Worm (Caenorhabditis elegans) whole organism, early embryonic: ENCODE results near the gene Y39A1A.18.

Source experiments
- B0310.2 ChIP-seq: sonication (generic microtip); optimal IDR thresholded peaks from 2 replicates; lab custom pipeline; 2016; ENCODE audit warnings: mild to moderate bottlenecking, missing genetic modification characterization, missing compliant biosample characterization
- F13C5.2 ChIP-seq: sonication (generic microtip); optimal IDR thresholded peaks from 2 replicates; lab custom pipeline; 2017; ENCODE audit warnings: mild to moderate bottlenecking, missing genetic modification characterization, inconsistent platforms, missing compliant biosample characterization
- aly-1 ChIP-seq: sonication (generic microtip); optimal IDR thresholded peaks from 2 replicates; lab custom pipeline; 2016; ENCODE audit warnings: missing genetic modification characterization, missing compliant biosample characterization
- ama-1 ChIP-seq: fragments of 150-350 bp; optimal IDR thresholded peaks from 2 replicates; lab custom pipeline; 2014
- ceh-13 ChIP-seq: fragments of 200-800 bp; sonication (Bioruptor generic); optimal IDR thresholded peaks from 2 replicates; lab custom pipeline; 2018; ENCODE audit warnings: mild to moderate bottlenecking, missing genetic modification characterization, missing compliant biosample characterization
- ceh-36 ChIP-seq: sonication (generic microtip); optimal IDR thresholded peaks from 2 replicates; lab custom pipeline; 2016; ENCODE audit warnings: missing genetic modification characterization, inconsistent platforms, missing compliant biosample characterization
- ets-7 ChIP-seq: sonication (generic microtip); optimal IDR thresholded peaks from 2 replicates; lab custom pipeline; 2016; ENCODE audit warnings: missing genotype, missing genetic modification characterization, missing compliant biosample characterization
- flt-1 ChIP-seq: fragments of 200-800 bp; sonication (Bioruptor generic); IDR thresholded peaks from 2 replicates; pipeline ENCODE4 v1.3.6; 2022; ENCODE audit warnings: missing genetic modification characterization, missing compliant biosample characterization
- hmbx-1 ChIP-seq: sonication (generic microtip); optimal IDR thresholded peaks from 2 replicates; lab custom pipeline; 2016; ENCODE audit warnings: mild to moderate bottlenecking, missing genetic modification characterization, missing compliant biosample characterization
- hmg-4 ChIP-seq: fragments of 200-800 bp; sonication (Bioruptor generic); optimal IDR thresholded peaks from 2 replicates; lab custom pipeline; 2018; ENCODE audit warnings: mild to moderate bottlenecking, missing genetic modification characterization, missing compliant biosample characterization
- hnd-1 ChIP-seq: sonication (generic microtip); optimal IDR thresholded peaks from 2 replicates; lab custom pipeline; 2016; ENCODE audit warnings: missing genetic modification characterization, missing compliant biosample characterization
- pes-1 ChIP-seq: fragments of 200-800 bp; sonication (Bioruptor generic); IDR thresholded peaks from 2 replicates; pipeline ENCODE4 v1.3.6; 2022; ENCODE audit warnings: missing genetic modification reagents, missing genetic modification characterization, missing compliant biosample characterization
- scrt-1 ChIP-seq: fragments of 200-800 bp; sonication (Bioruptor generic); IDR thresholded peaks from 2 replicates; pipeline ENCODE4 v1.3.6; 2022; ENCODE audit warnings: missing genetic modification characterization, missing compliant biosample characterization
- sea-1 ChIP-seq: fragments of 200-800 bp; sonication (Bioruptor generic); conservative IDR thresholded peaks from 2 replicates; pipeline ENCODE4 v1.3.6; 2022; ENCODE audit warnings: missing genetic modification characterization, missing compliant biosample characterization
- tbx-11 ChIP-seq: fragments of 200-800 bp; sonication (Bioruptor generic); IDR thresholded peaks from 2 replicates; pipeline ENCODE4 v1.3.6; 2022; ENCODE audit warnings: missing genetic modification characterization, missing compliant biosample characterization
- tbx-37 ChIP-seq: fragments of 200-800 bp; sonication (Bioruptor generic); conservative IDR thresholded peaks from 2 replicates; pipeline ENCODE4 v1.3.6; 2022; ENCODE audit warnings: missing genetic modification reagents, missing genetic modification characterization, missing compliant biosample characterization
- tra-4 ChIP-seq: sonication (generic microtip); optimal IDR thresholded peaks from 2 replicates; lab custom pipeline; 2017; ENCODE audit warnings: missing genetic modification characterization, missing compliant biosample characterization

The Y39A1A.18 gene

DNA sequence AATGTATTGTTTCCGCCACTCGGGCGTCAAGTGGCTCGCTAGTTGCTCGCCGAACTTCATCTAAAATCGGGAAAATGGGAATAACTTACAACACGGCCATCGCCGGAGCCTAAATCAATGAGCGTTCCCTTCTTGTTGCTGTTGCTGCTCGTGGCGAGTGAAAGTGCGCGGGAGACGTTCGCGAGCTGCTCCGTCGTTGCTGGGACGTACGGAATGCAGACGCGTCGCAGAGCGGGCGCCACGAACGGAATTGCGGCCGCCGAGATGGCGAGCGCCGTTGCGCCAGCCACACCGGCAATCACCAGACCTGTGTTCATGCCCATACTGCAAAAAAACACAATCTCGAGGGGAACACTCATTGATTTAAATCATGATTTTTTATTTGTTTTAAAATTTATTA is 12.2 kb upstream of the Y39A1A.18 start:
- no peak for TF ChIP-seq scrt-1
- no peak for TF ChIP-seq tbx-11 (GFP tag; lab: Robert Waterston, UW)
- TF ChIP-seq tra-4 (tag; lab: Kevin White, UChicago) = no peak
- TF ChIP-seq flt-1 (GFP tag; lab: Robert Waterston, UW) = no peak
- TF ChIP-seq ceh-36 = no peak
- no peak for TF ChIP-seq ceh-13 (GFP tag; lab: Kevin White, UChicago)
- TF ChIP-seq hmg-4 (GFP tag; lab: Kevin White, UChicago) = no peak
- no peak for TF ChIP-seq tbx-37 (GFP tag; lab: Robert Waterston, UW)
- no peak for TF ChIP-seq hmbx-1 (tag; lab: Kevin White, UChicago)
- no peak for TF ChIP-seq B0310.2 (tag; lab: Kevin White, UChicago)

DNA sequence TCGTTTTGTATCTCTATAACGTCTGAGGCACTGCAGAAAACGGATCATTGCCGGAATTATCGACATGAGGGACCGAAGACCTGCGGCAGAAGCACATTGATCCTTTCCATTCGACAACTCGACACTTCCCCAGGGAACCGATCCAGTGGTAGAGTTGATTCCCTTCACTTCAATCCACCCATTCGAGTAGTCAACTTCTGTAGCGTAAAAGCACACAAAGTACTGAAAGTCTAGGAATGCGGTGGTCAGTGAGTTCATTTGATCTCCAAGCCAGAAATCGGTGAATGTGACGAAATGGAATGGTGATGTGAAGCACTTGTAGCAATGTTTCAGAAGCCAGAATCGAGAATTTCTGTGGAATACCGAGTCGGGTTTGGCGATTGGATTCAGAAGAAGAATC is 10.2 kb upstream of the Y39A1A.18 start:
- no peak for TF ChIP-seq tbx-11 (GFP tag; lab: Robert Waterston, UW)
- no peak for TF ChIP-seq hmbx-1 (tag; lab: Kevin White, UChicago)
- no peak for TF ChIP-seq tbx-37 (GFP tag; lab: Robert Waterston, UW)
- no peak for TF ChIP-seq flt-1 (GFP tag; lab: Robert Waterston, UW)
- TF ChIP-seq ceh-36 = no peak
- no peak for TF ChIP-seq tra-4 (tag; lab: Kevin White, UChicago)
- no peak for TF ChIP-seq scrt-1

DNA sequence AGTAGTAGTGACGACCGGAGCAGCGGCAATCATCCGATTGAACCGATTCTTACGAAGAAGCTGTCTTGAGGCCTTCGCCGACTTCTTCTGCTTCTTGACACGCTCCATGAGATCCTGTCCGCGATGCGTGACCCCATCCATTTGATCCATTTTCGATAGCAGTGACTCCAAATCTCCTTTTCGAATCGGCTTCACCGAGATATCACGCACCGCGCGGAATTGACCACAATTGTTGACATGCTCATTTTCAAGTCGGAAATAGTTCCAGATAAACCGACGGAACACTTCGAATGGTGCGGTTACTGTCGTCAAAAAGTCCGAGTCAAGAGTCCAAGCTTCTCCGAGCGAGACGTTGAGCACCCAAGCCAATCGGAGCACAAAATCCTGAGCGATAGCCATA is 9.5 kb upstream of the Y39A1A.18 start:
- TF ChIP-seq ets-7 (no peak), ceh-36 (no peak), hmbx-1 (tag; lab: Kevin White, UChicago) (no peak), pes-1 (no peak), ama-1 (no peak), tra-4 (tag; lab: Kevin White, UChicago) (no peak), flt-1 (GFP tag; lab: Robert Waterston, UW) (no peak), tbx-37 (GFP tag; lab: Robert Waterston, UW) (no peak), tbx-11 (GFP tag; lab: Robert Waterston, UW) (no peak)

DNA sequence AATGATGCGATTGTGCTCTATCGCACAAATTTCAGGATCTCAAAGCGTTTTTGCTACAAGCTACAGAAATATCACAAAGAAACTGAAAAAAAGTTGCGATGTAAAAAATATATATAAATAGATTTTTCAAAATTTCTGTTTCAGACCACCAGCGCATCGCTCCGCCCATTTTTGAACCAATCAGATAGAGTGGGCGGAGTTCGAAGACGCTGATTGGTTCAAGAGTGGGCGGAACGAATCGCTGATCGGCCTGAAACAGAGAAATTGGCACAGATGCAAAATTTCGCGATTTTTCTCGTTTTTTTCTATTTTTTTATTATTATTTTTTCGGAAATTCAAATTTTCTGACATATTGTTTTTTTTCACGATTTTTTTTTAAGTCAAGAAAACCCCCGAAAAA is 8.5 kb upstream of the Y39A1A.18 start:
- TF ChIP-seq ets-7 (no peak), ceh-13 (GFP tag; lab: Kevin White, UChicago) (no peak), hmg-4 (GFP tag; lab: Kevin White, UChicago) (no peak), tbx-37 (GFP tag; lab: Robert Waterston, UW) (no peak), B0310.2 (tag; lab: Kevin White, UChicago) (no peak), ama-1 (no peak), F13C5.2 (tag; lab: Kevin White, UChicago) (no peak), hmbx-1 (tag; lab: Kevin White, UChicago) (no peak), flt-1 (GFP tag; lab: Robert Waterston, UW) (no peak), ceh-36 (no peak), sea-1 (GFP tag; lab: Robert Waterston, UW) (no peak)

DNA sequence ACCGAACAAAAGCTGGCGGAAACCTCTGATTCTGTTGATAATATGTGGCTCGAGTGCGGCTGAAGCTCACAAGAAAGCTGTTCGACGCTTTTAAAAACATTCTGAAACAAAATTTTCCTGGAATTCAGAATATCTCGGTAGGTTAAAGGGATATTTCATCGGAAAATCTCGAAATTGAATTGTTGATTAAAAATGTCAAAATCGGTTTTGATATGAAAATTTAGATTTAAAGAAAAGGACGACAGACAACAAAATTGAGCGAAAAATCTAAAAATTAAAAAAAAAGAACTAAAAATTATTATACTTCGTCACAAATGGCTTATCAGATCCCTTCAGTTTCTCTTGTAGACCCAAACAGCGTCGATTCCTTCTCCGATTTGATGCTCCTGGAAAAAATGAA is 6.2 kb upstream of the Y39A1A.18 start, which contains the start of gene Y39A1A.20:
TSS of gene Y39A1A.20 (minus strand) at position 101 of the 400 bp plus-strand sequence.
- TF ChIP-seq hnd-1 (tag; lab: Kevin White, UChicago) (no peak), B0310.2 (tag; lab: Kevin White, UChicago) (no peak), hmbx-1 (tag; lab: Kevin White, UChicago) (no peak), sea-1 (GFP tag; lab: Robert Waterston, UW) (no peak), flt-1 (GFP tag; lab: Robert Waterston, UW) (no peak), ama-1 (no peak), F13C5.2 (tag; lab: Kevin White, UChicago) (no peak), tbx-37 (GFP tag; lab: Robert Waterston, UW) (no peak), scrt-1 (no peak), ceh-13 (GFP tag; lab: Kevin White, UChicago) (no peak), tbx-11 (GFP tag; lab: Robert Waterston, UW) (no peak), hmg-4 (GFP tag; lab: Kevin White, UChicago) (no peak), ets-7 (no peak), tra-4 (tag; lab: Kevin White, UChicago) (no peak), ceh-36 (no peak)

DNA sequence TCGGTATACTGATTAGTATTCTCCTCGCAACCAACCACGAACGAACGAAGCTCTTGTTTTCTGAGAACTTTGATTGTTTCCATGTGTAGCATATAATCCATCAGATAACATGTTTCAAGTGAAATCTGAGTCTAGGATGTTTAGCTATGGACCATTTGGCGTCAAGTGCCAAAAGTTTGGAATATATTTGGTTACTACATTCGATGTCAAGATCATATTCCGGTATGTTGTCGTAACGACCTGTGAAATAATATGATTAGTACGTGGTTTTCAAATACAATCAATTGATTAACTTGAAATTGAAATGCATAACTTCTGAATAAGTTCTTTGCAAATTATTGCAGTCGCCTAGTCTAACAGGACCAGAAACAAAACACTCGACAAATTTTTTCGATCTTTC is 3.3 kb downstream of the Y39A1A.18 start, which contains the start of gene Y39A1A.17:
TSS of gene Y39A1A.17 (minus strand) at position 101 of the 400 bp plus-strand sequence.
- no peak for TF ChIP-seq sea-1 (GFP tag; lab: Robert Waterston, UW)
- no peak for TF ChIP-seq scrt-1
- TF ChIP-seq B0310.2 (tag; lab: Kevin White, UChicago) = no peak
- no peak for TF ChIP-seq tbx-11 (GFP tag; lab: Robert Waterston, UW)
- TF ChIP-seq F13C5.2 (tag; lab: Kevin White, UChicago) = no peak
- no peak for TF ChIP-seq ets-7
- no peak for TF ChIP-seq ceh-36
- no peak for TF ChIP-seq hmbx-1 (tag; lab: Kevin White, UChicago)
- TF ChIP-seq tra-4 (tag; lab: Kevin White, UChicago) = no peak
- TF ChIP-seq ceh-13 (GFP tag; lab: Kevin White, UChicago) = no peak
- TF ChIP-seq flt-1 (GFP tag; lab: Robert Waterston, UW) = no peak
- TF ChIP-seq ama-1 = no peak
- TF ChIP-seq hnd-1 (tag; lab: Kevin White, UChicago) = no peak

DNA sequence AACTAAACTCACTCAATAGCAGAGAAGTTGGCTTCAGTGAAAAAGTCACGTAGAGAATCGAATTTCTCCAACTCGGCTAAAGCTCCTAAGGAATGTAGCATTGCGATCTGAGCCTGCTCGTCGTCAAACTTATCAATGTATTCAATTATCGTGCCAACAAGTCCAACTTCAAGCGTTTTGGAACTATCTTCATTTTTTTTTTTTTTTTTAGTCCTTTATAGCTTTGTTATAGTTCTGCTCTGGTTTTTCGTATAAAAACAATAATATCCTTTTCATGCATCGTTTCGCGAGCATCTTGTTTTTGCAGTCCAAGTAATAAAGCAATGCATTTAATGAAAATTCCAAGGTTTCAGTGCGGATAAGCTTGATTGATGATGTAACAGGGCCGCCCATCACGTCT is 5.2 kb downstream of the Y39A1A.18 start, which contains the start of gene Y39A1A.31:
TSS of gene Y39A1A.31 (minus strand) at position 101 of the 400 bp plus-strand sequence.
- no peak for TF ChIP-seq ama-1
- no peak for TF ChIP-seq pes-1
- TF ChIP-seq hmg-4 (GFP tag; lab: Kevin White, UChicago) = no peak
- TF ChIP-seq aly-1 (tag; lab: Kevin White, UChicago) = no peak
- no peak for TF ChIP-seq hnd-1 (tag; lab: Kevin White, UChicago)
- TF ChIP-seq sea-1 (GFP tag; lab: Robert Waterston, UW) = no peak
- TF ChIP-seq ceh-36 = no peak
- TF ChIP-seq tra-4 (tag; lab: Kevin White, UChicago) = no peak

DNA sequence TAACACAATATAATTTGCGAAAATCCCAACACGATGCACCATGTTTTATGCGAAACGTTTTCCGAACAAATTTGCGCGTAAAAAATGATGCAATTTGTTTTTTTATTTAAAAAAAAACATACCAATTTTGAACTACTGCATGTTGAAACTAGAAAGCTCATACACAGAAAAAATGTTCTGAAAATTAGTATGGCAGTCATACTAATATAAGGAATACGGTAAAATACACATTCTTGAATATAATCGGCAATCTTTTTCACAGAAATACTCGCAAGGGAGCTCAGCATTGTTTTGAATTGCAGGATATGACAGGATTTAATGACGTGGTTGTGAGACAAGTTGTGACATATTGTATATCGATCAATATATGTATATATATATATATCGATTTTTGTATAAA is 15.3 kb downstream of the Y39A1A.18 start, which contains the start of gene Y39A1A.16:
TSS of gene Y39A1A.16 (plus strand) at position 301 of the 400 bp plus-strand sequence.
- TF ChIP-seq ama-1 (no peak), scrt-1 (no peak), pes-1 (no peak), hnd-1 (tag; lab: Kevin White, UChicago) (no peak), tbx-37 (GFP tag; lab: Robert Waterston, UW) (no peak)
